Fruit fly (Drosophila melanogaster) whole organism, pupa: Measurements from ENCODE around the gene CG17329.

Source experiments
- CG12605 ChIP-seq: fragments of 200-800 bp; sonication (Bioruptor generic); IDR thresholded peaks from 2 replicates; pipeline ENCODE4 v1.3.6; 2022; ENCODE audit warnings: missing biosample characterization, missing genetic modification characterization
- CG14655 ChIP-seq: fragments of 200-800 bp; sonication (Bioruptor generic); optimal IDR thresholded peaks from 3 replicates; lab custom pipeline; 2017; ENCODE audit warnings: mild to moderate bottlenecking, missing biosample characterization, missing genetic modification reagents, missing genetic modification characterization
- CG15710 ChIP-seq: fragments of 200-800 bp; sonication (Bioruptor generic); optimal IDR thresholded peaks from 2 replicates; lab custom pipeline; 2018; ENCODE audit warnings: missing biosample characterization, mild to moderate bottlenecking, missing genetic modification characterization, moderate library complexity
- CG32121 ChIP-seq: fragments of 200-800 bp; sonication (Bioruptor generic); IDR thresholded peaks from 2 replicates; pipeline ENCODE4 v1.3.6; 2022; ENCODE audit warnings: missing biosample characterization, missing genetic modification characterization
- CG34367 ChIP-seq: fragments of 200-800 bp; sonication (Bioruptor generic); optimal IDR thresholded peaks from 2 replicates; lab custom pipeline; 2018; ENCODE audit warnings: missing biosample characterization, mild to moderate bottlenecking, missing genetic modification characterization
- CG4496 ChIP-seq: fragments of 200-800 bp; sonication (Bioruptor generic); IDR thresholded peaks from 3 replicates; pipeline ENCODE4 v1.3.6; 2022; ENCODE audit warnings: missing biosample characterization, missing genetic modification characterization
- CG8301 ChIP-seq: fragments of 200-800 bp; sonication (Bioruptor generic); optimal IDR thresholded peaks from 2 replicates; lab custom pipeline; 2018; ENCODE audit warnings: missing biosample characterization, mild to moderate bottlenecking, missing genetic modification characterization
- D1 ChIP-seq: fragments of 200-800 bp; sonication (Bioruptor generic); optimal IDR thresholded peaks from 2 replicates; lab custom pipeline; 2018; ENCODE audit warnings: missing biosample characterization, mild to moderate bottlenecking, missing genetic modification characterization, moderate library complexity
- EcR ChIP-seq: fragments of 200-800 bp; sonication (Bioruptor generic); optimal IDR thresholded peaks from 3 replicates; lab custom pipeline; 2019; ENCODE audit warnings: missing biosample characterization, missing genetic modification characterization, mild to moderate bottlenecking, moderate library complexity, missing genetic modification reagents
- Ets98B ChIP-seq: fragments of 200-800 bp; sonication (Bioruptor generic); IDR thresholded peaks from 2 replicates; pipeline ENCODE4 v1.3.6; 2022; ENCODE audit warnings: missing biosample characterization, missing genetic modification characterization
- Pif1A ChIP-seq: fragments of 200-800 bp; sonication (Bioruptor generic); optimal IDR thresholded peaks from 3 replicates; lab custom pipeline; 2016; ENCODE audit warnings: missing biosample characterization, missing genetic modification characterization
- Pif1B ChIP-seq: fragments of 200-800 bp; sonication (Bioruptor generic); optimal IDR thresholded peaks from 3 replicates; lab custom pipeline; 2016; ENCODE audit warnings: missing biosample characterization, missing genetic modification characterization
- Snoo ChIP-seq: fragments of 200-800 bp; sonication (Bioruptor generic); optimal IDR thresholded peaks from 3 replicates; lab custom pipeline; 2017; ENCODE audit warnings: missing biosample characterization, mild to moderate bottlenecking, missing genetic modification characterization, inconsistent platforms
- gl ChIP-seq: fragments of 200-800 bp; sonication (Bioruptor generic); optimal IDR thresholded peaks from 2 replicates; lab custom pipeline; 2018; ENCODE audit warnings: missing biosample characterization, mild to moderate bottlenecking, missing genetic modification characterization

dm6 chr2L:16275177-16275808 is 15.8 kb upstream of the CG17329 start:
- TF ChIP-seq CG34367 (tag; lab: Kevin White, UChicago) (no peak), EcR (GFP tag; lab: Kevin White, UChicago) (no peak), Pif1A (GFP tag; lab: Kevin White, UChicago) (no peak), Ets98B (no peak), D1 (no peak), CG32121 (no peak), gl (no peak), CG12605 (no peak), Pif1B (GFP tag; lab: Kevin White, UChicago) (no peak), CG8301 (tag; lab: Kevin White, UChicago) (no peak), CG15710 (no peak), Snoo (tag; lab: Kevin White, UChicago) (no peak), CG14655 (GFP tag; lab: Kevin White, UChicago) (no peak), CG4496 (GFP tag; lab: Robert Waterston, UW) (no peak)
